Fruit fly (Drosophila melanogaster) S2 (cell line): ENCODE results near the gene prd1.

Source experiments
- CG8478 ChIP-seq: fragments of >200 bp; optimal IDR thresholded peaks from 2 replicates; lab custom pipeline; 2018
- CTCF ChIP-seq, 2 experiments: fragments of >200 bp; optimal IDR thresholded peaks; 2 replicates each; lab custom pipeline; 2018

DNA sequence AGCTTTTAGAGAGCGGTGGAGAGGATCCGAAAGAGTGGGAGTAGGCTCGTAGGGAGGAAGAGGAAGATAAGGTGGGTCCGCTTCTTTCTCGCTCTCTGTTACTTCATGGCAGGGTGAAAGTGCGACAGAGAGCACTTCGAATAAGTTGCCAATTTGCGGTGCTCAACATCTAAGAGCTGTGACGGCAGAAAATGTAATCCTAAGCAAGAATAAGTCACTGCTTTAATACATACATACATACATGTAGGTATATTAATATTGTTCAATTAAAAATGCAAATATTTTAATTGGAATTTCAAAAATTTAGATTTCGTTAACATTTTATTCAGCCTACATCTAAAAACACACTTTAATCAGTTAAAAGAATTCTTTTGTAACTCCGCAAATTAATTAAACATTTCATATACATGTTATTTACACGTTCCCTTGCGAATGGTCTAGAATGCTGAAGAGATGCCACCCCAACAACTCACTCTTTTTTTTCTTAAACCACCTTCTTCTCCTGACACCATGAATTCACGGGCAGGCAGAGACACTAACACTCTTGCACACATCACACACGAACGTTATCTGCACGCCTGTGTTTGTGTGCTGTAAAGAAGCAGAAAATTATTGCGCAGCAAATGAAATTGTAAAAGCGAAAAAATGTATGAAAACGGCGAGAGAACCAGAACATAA is 28.2 kb downstream of the prd1 start:
- no peak for TF ChIP-seq CTCF (optimal IDR thresholded peaks at IDR 0.05; lab: Kevin White, UChicago)
- no peak for TF ChIP-seq CG8478
